Worm (Caenorhabditis elegans): Measurements from ENCODE around the gene T20B12.5.
A peak's percentile ranks its signal among the peaks of the same experiment; 100 is the strongest.

T20B12.5 gene

ce11 chrIII:7353871-7354270 lies 13.0 kb downstream of the T20B12.5 start, which contains the start of gene F08F8.9:
Gene F08F8.9, minus strand, starts transcription at chrIII:7353971.
- TF ChIP-seq ahr-1 (tag; optimal IDR thresholded peaks at IDR 0.05) = no peak

DNA sequence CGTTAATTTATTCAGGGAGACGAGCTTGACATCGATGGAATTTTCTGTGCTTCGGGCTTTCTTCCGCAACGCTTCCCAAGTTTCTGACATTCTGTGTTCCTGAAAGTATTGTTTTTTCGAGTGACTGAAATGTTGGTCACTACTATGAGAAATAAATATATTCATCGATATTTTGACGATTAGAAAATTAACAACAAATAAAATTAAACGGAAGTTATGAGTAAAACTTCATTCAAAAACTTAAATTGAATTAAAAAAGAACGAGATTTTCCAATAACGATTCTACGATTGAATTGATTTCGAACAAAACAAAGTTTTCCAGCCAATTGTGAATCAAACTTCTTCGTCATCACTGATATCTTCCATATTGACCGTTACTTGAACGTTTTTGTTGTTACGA lies 17.8 kb downstream of the T20B12.5 start, which contains the start of gene gos-28:
Gene gos-28 (minus strand): TSS at position 101 of the 400 bp plus-strand sequence.
- no peak for TF ChIP-seq ceh-34 (tag; optimal IDR thresholded peaks at IDR 0.05)
- no peak for TF ChIP-seq odd-2 (tag; optimal IDR thresholded peaks at IDR 0.05)
- no peak for TF ChIP-seq C38D4.7 (GFP tag; optimal IDR thresholded peaks at IDR 0.05)
- TF ChIP-seq K09A11.1 (tag; optimal IDR thresholded peaks at IDR 0.05; ENCODE audit: insufficient read depth) = no peak
- TF ChIP-seq Y22D7AL.16 (tag; optimal IDR thresholded peaks at IDR 0.05) = no peak
- TF ChIP-seq pax-1 (tag; optimal IDR thresholded peaks at IDR 0.05) = no peak
- no peak for TF ChIP-seq ceh-22 (tag; optimal IDR thresholded peaks at IDR 0.05)
- no peak for TF ChIP-seq tbx-7 (tag; optimal IDR thresholded peaks at IDR 0.05)
- no peak for TF ChIP-seq lin-11 (tag; optimal IDR thresholded peaks at IDR 0.05)

DNA sequence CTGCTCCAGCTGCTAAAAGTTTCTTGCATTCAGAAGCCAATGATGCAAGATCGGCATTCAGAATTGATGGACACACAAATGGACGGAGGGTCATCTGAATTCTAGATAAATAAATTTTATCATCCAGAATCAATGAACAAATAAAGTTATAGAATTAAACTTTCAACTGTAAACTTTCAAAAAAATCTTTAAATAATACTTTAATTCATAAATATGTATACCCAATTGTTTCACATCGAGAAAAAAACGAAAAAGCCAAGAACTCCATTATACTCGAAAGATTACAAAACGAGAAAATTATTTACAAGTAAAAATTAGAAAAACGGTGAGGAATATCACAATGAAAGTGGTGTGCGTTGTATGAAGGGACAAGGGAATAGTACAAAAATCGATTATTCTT lies 19.9 kb downstream of the T20B12.5 start, which contains the start of gene F08F8.7:
Gene F08F8.7 (minus strand): TSS at position 101 of the 400 bp plus-strand sequence.
- no peak for TF ChIP-seq ceh-22 (tag; optimal IDR thresholded peaks at IDR 0.05)
- TF ChIP-seq pros-1 (tag; optimal IDR thresholded peaks at IDR 0.05) = no peak
- TF ChIP-seq nhr-232 (tag; optimal IDR thresholded peaks at IDR 0.05) = no peak
- TF ChIP-seq unc-3 (GFP tag; conservative IDR thresholded peaks at IDR 0.05) = no peak
- no peak for TF ChIP-seq unc-3 (tag; optimal IDR thresholded peaks at IDR 0.05)
- no peak for TF ChIP-seq pat-9 (tag; optimal IDR thresholded peaks at IDR 0.05)
- no peak for TF ChIP-seq syd-9 (tag; optimal IDR thresholded peaks at IDR 0.05)
- TF ChIP-seq lim-6 (tag; optimal IDR thresholded peaks at IDR 0.05) = no peak

ce11 chrIII:7343389-7343788 lies 23.5 kb downstream of the T20B12.5 start, which contains the start of gene F08F8.6:
Gene F08F8.6, plus strand, starts transcription at chrIII:7343689.
- TF ChIP-seq ttx-3 (tag; optimal IDR thresholded peaks at IDR 0.05) = no peak
- no peak for TF ChIP-seq mec-3 (tag; optimal IDR thresholded peaks at IDR 0.05; ENCODE audit: borderline replicate concordance)

DNA sequence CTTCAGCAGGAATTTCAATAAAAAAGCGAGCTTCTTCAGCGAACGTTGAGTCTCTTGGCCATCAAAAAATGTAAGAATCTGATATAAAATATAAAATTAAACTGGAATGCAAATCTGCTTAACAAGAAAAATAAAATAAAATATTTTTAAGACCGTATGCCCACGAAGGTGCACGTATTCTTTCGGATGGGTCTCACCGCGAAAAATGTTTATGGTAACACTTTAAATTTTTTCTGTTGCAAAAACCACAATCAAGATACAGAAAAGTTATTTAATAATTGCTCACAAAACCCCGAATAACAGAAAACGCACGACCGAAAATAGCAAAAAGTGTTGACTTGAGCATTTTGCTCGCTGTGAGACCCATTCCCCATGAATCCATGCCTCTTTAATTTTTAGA lies 27.8 kb downstream of the T20B12.5 start:
- TF ChIP-seq rnt-1 (tag; optimal IDR thresholded peaks at IDR 0.05) (no peak), F13H6.1 (tag; optimal IDR thresholded peaks at IDR 0.05) (no peak), pqm-1 (tag; optimal IDR thresholded peaks at IDR 0.05) (no peak), pha-2 (tag; optimal IDR thresholded peaks at IDR 0.05) (no peak), ztf-16 (tag; optimal IDR thresholded peaks at IDR 0.05) (no peak), ttx-3 (tag; optimal IDR thresholded peaks at IDR 0.05) (no peak), unc-42 (tag; optimal IDR thresholded peaks at IDR 0.05) (no peak), hlh-13 (GFP tag; optimal IDR thresholded peaks at IDR 0.05) (no peak), pros-1 (tag; optimal IDR thresholded peaks at IDR 0.05) (no peak), elt-2 (tag; optimal IDR thresholded peaks at IDR 0.05) (no peak), ceh-2 (tag; optimal IDR thresholded peaks at IDR 0.05) (no peak)

DNA sequence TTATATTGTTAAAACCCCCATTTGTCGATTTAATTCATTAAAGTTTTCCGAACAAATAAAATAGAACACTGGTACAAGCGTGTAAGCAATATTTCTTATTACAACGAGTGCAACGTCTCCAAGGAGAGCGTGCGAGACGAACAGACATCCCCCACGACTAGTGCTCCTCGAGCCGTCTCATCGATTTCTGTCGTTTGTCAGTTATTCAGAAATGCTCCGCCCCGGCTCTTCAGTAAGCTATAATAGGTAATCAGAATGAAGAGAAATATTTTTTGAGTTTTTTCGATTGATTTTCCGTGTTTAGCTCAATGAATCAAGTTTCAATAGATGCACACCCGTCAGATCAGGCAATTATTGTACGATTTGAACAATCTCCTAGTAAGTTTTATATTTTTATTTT lies 28.2 kb downstream of the T20B12.5 start, which contains the start of gene kap-1:
Gene kap-1 (plus strand): TSS at position 143 of the 400 bp plus-strand sequence.
- TF ChIP-seq hlh-15 (tag; optimal IDR thresholded peaks at IDR 0.05) (no peak), ceh-48 (tag; optimal IDR thresholded peaks at IDR 0.05) (peak; percentile 40)

- no peak for TF ChIP-seq Y22D7AL.16 (tag; optimal IDR thresholded peaks at IDR 0.05)
- no peak for TF ChIP-seq unc-42 (tag; optimal IDR thresholded peaks at IDR 0.05)
- TF ChIP-seq ttx-3 (tag; optimal IDR thresholded peaks at IDR 0.05) = no peak
- TF ChIP-seq ceh-18 (tag; optimal IDR thresholded peaks at IDR 0.05) = no peak
These were observed 28.9 kb downstream of the T20B12.5 start for ce11 chrIII:7338009-7338408.

Data from whole organism, late embryonic.